Worm (Caenorhabditis elegans): ENCODE data around the gene zyg-9.

- TF ChIP-seq med-1 (GFP tag; optimal IDR thresholded peaks at IDR 0.05; ENCODE audit: insufficient read depth): no peak
- no peak for TF ChIP-seq cog-1 (tag; optimal IDR thresholded peaks at IDR 0.05)
- no peak for TF ChIP-seq flt-1 (GFP tag; IDR thresholded peaks at IDR 0.05)
- no peak for TF ChIP-seq ref-1 (GFP tag; conservative IDR thresholded peaks at IDR 0.05)
- no peak for TF ChIP-seq ztf-29 (GFP tag; IDR thresholded peaks at IDR 0.05)
- no peak for TF ChIP-seq klf-2 (GFP tag; conservative IDR thresholded peaks at IDR 0.05)
- no peak for TF ChIP-seq ztf-23 (GFP tag; IDR thresholded peaks at IDR 0.05)
- TF ChIP-seq tab-1 (GFP tag; IDR thresholded peaks at IDR 0.05): no peak
Observed at ce11 chrII:8467809-8468208, 10.2 kb downstream of the zyg-9 start, which contains the start of gene M05D6.2.
